Fruit fly (Drosophila melanogaster) whole organism: Measurements from ENCODE around the gene Dus4.

Experiments
- CG8478 ChIP-seq: fragments of >200 bp; optimal IDR thresholded peaks from 2 replicates; lab custom pipeline; 2018; ENCODE audit warnings: inconsistent platforms
- Dll ChIP-seq: fragments of >200 bp; optimal IDR thresholded peaks from 2 replicates; lab custom pipeline; 2017
- EcR ChIP-seq, 2 experiments: fragments of >200 bp; optimal IDR thresholded peaks; 2 replicates each; lab custom pipeline; 2017; ENCODE audit warnings: missing biosample characterization in 2 of 2, missing genetic modification characterization in 2 of 2, missing genetic modification reagents in 2 of 2
- pan ChIP-seq: fragments of >200 bp; optimal IDR thresholded peaks from 2 replicates; lab custom pipeline; 2017
- psq ChIP-seq: fragments of >200 bp; optimal IDR thresholded peaks from 2 replicates; lab custom pipeline; 2017
- usp ChIP-seq: fragments of >200 bp; optimal IDR thresholded peaks from 2 replicates; lab custom pipeline; 2017; ENCODE audit warnings: missing biosample characterization, missing genetic modification characterization, mixed read lengths

dm6 chr2L:19058916-19059315 lies 4.2 kb upstream of the Dus4 start, which contains the start of gene Phlpp:
- TF ChIP-seq EcR (GFP tag; optimal IDR thresholded peaks at IDR 0.05; lab: Kevin White, UChicago) (no peak), CG8478 (lab: Kevin White, UChicago) (no peak), Dll (no peak), pan (lab: Kevin White, UChicago) (no peak), psq (lab: Kevin White, UChicago) (no peak), usp (GFP tag; lab: Kevin White, UChicago) (no peak)
